Worm (Caenorhabditis elegans) whole organism, early embryonic: ENCODE measurements around the gene T04B8.1.
"Not testable (repeated sequence)": the region's sequence is repeated elsewhere in the genome, so short reads cannot be mapped to it uniquely, and the experiment has no call there.

ENCODE experiments used
- B0310.2 ChIP-seq: sonication (generic microtip); optimal IDR thresholded peaks from 2 replicates; lab custom pipeline; 2016; ENCODE audit warnings: mild to moderate bottlenecking, missing genetic modification characterization, missing compliant biosample characterization
- F13C5.2 ChIP-seq: sonication (generic microtip); optimal IDR thresholded peaks from 2 replicates; lab custom pipeline; 2017; ENCODE audit warnings: mild to moderate bottlenecking, missing genetic modification characterization, inconsistent platforms, missing compliant biosample characterization
- aly-1 ChIP-seq: sonication (generic microtip); optimal IDR thresholded peaks from 2 replicates; lab custom pipeline; 2016; ENCODE audit warnings: missing genetic modification characterization, missing compliant biosample characterization
- ama-1 ChIP-seq: fragments of 150-350 bp; optimal IDR thresholded peaks from 2 replicates; lab custom pipeline; 2014
- ceh-13 ChIP-seq: fragments of 200-800 bp; sonication (Bioruptor generic); optimal IDR thresholded peaks from 2 replicates; lab custom pipeline; 2018; ENCODE audit warnings: mild to moderate bottlenecking, missing genetic modification characterization, missing compliant biosample characterization
- ceh-36 ChIP-seq: sonication (generic microtip); optimal IDR thresholded peaks from 2 replicates; lab custom pipeline; 2016; ENCODE audit warnings: missing genetic modification characterization, inconsistent platforms, missing compliant biosample characterization
- ets-7 ChIP-seq: sonication (generic microtip); optimal IDR thresholded peaks from 2 replicates; lab custom pipeline; 2016; ENCODE audit warnings: missing genotype, missing genetic modification characterization, missing compliant biosample characterization
- flt-1 ChIP-seq: fragments of 200-800 bp; sonication (Bioruptor generic); IDR thresholded peaks from 2 replicates; pipeline ENCODE4 v1.3.6; 2022; ENCODE audit warnings: missing genetic modification characterization, missing compliant biosample characterization
- hmbx-1 ChIP-seq: sonication (generic microtip); optimal IDR thresholded peaks from 2 replicates; lab custom pipeline; 2016; ENCODE audit warnings: mild to moderate bottlenecking, missing genetic modification characterization, missing compliant biosample characterization
- hmg-4 ChIP-seq: fragments of 200-800 bp; sonication (Bioruptor generic); optimal IDR thresholded peaks from 2 replicates; lab custom pipeline; 2018; ENCODE audit warnings: mild to moderate bottlenecking, missing genetic modification characterization, missing compliant biosample characterization
- hnd-1 ChIP-seq: sonication (generic microtip); optimal IDR thresholded peaks from 2 replicates; lab custom pipeline; 2016; ENCODE audit warnings: missing genetic modification characterization, missing compliant biosample characterization
- pes-1 ChIP-seq: fragments of 200-800 bp; sonication (Bioruptor generic); IDR thresholded peaks from 2 replicates; pipeline ENCODE4 v1.3.6; 2022; ENCODE audit warnings: missing genetic modification reagents, missing genetic modification characterization, missing compliant biosample characterization
- scrt-1 ChIP-seq: fragments of 200-800 bp; sonication (Bioruptor generic); IDR thresholded peaks from 2 replicates; pipeline ENCODE4 v1.3.6; 2022; ENCODE audit warnings: missing genetic modification characterization, missing compliant biosample characterization
- sea-1 ChIP-seq: fragments of 200-800 bp; sonication (Bioruptor generic); conservative IDR thresholded peaks from 2 replicates; pipeline ENCODE4 v1.3.6; 2022; ENCODE audit warnings: missing genetic modification characterization, missing compliant biosample characterization
- tbx-11 ChIP-seq: fragments of 200-800 bp; sonication (Bioruptor generic); IDR thresholded peaks from 2 replicates; pipeline ENCODE4 v1.3.6; 2022; ENCODE audit warnings: missing genetic modification characterization, missing compliant biosample characterization
- tbx-37 ChIP-seq: fragments of 200-800 bp; sonication (Bioruptor generic); conservative IDR thresholded peaks from 2 replicates; pipeline ENCODE4 v1.3.6; 2022; ENCODE audit warnings: missing genetic modification reagents, missing genetic modification characterization, missing compliant biosample characterization
- tra-4 ChIP-seq: sonication (generic microtip); optimal IDR thresholded peaks from 2 replicates; lab custom pipeline; 2017; ENCODE audit warnings: missing genetic modification characterization, missing compliant biosample characterization

Gene T04B8.1

ce11 chrII:633984-634383, at the start of gene T04B8.1:
T04B8.1 (plus strand) TSS chrII:634284.
- TF ChIP-seq flt-1 (GFP tag; lab: Robert Waterston, UW) (no peak), aly-1 (tag; lab: Kevin White, UChicago) (no peak), scrt-1 (GFP tag; lab: Robert Waterston, UW) (no peak), F13C5.2 (tag; lab: Kevin White, UChicago) (no peak)

DNA sequence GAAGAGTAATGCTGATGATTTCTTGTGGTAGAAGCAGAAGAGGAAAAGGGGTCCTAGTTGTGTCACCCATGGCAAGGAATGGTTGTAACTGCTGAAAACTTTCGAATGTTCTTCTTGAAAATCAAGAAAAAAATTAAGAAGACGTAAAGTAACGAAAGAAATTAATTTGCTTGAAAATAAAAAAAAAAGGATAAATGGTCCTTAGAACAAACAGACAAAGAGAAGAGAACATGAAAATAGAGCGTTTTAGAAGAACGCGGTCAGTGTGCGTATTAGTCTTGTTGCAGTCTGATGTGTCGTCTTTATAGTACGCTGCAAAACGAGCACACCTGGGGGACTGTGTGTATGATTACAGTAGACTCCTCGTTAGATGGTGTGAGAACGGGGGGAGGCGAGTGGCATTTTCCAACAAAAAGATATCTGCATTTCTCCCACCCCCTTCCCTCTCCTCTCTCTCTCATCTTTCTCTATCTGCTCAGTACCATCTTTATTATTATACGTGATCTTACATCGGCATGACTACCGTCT, 49.7 kb upstream of the T04B8.1 start, which contains the start of the genes W08F4.12 and W08F4.13:
Gene W08F4.12 (minus strand): TSS at position 101 of the 528 bp plus-strand sequence.
Gene W08F4.13 (plus strand): TSS at position 478 of the 528 bp plus-strand sequence.
- TF ChIP-seq ceh-36 (tag; lab: Kevin White, UChicago) (no peak), ama-1 (no peak), F13C5.2 (tag; lab: Kevin White, UChicago) (no peak), hmbx-1 (tag; lab: Kevin White, UChicago) (no peak), sea-1 (GFP tag; lab: Robert Waterston, UW) (no peak), tra-4 (tag; lab: Kevin White, UChicago) (no peak), hmg-4 (GFP tag; lab: Kevin White, UChicago) (no peak), scrt-1 (GFP tag; lab: Robert Waterston, UW) (no peak)

- TF ChIP-seq tbx-11 (no peak), B0310.2 (tag; lab: Kevin White, UChicago) (no peak), tra-4 (tag; lab: Kevin White, UChicago) (no peak), flt-1 (GFP tag; lab: Robert Waterston, UW) (no peak), F13C5.2 (tag; lab: Kevin White, UChicago) (no peak), tbx-37 (GFP tag; lab: Robert Waterston, UW) (no peak), aly-1 (tag; lab: Kevin White, UChicago) (no peak), hnd-1 (no peak), pes-1 (no peak), hmg-4 (GFP tag; lab: Kevin White, UChicago) (no peak), ets-7 (tag; lab: Kevin White, UChicago) (no peak), ceh-36 (tag; lab: Kevin White, UChicago) (no peak), hmbx-1 (tag; lab: Kevin White, UChicago) (no peak), ceh-13 (GFP tag; lab: Kevin White, UChicago) (no peak), ama-1 (no peak), scrt-1 (GFP tag; lab: Robert Waterston, UW) (no peak), sea-1 (GFP tag; lab: Robert Waterston, UW) (no peak)
Measured at ce11 chrII:587533-587932, 46.6 kb upstream of the T04B8.1 start, which contains the start of gene fbxb-34. fbxb-34 (plus strand) TSS chrII:587833.

DNA sequence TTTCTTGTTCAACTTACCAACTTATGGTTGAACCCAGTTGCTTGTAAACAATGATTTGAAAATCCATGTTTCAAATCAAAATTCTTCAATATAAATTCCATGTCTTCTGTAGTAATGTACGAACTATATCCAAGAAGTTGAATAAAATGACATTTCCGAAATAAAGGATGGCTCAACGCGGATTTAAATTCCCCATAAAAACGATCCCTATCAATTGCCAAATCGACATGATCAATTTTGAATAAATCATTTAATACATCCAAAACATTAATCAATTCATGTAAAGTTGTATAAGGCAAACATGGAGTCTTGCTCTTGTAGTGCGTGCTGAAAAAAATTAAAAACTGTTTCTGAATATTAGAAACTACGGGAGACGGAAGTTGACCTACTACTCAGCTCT, 43.0 kb upstream of the T04B8.1 start, which contains the start of gene W08F4.10:
Gene W08F4.10 (minus strand): TSS at position 101 of the 400 bp plus-strand sequence.
- TF ChIP-seq B0310.2 (tag; lab: Kevin White, UChicago) (no peak), flt-1 (GFP tag; lab: Robert Waterston, UW) (no peak), ceh-13 (GFP tag; lab: Kevin White, UChicago) (no peak), ceh-36 (tag; lab: Kevin White, UChicago) (no peak), scrt-1 (GFP tag; lab: Robert Waterston, UW) (no peak), tra-4 (tag; lab: Kevin White, UChicago) (no peak)

DNA sequence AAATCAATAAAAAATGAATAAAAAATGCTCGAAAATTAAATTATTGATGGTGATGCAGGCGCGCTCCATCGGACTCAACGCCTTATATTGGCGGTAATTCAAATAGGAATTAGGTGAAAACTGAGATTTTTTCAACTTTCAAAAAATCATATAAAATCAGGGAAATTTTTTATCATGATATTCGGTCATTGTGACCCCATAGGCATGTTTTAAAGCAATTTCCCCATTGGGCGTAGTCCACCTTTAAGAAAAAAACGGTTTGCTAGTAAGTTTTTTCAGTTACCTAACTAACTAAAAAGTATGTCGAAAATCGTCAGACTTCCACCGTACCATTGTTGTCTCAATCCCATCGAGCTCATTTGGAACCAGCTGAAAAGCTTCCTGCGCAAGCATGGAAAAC, 40.9 kb upstream of the T04B8.1 start, which contains the start of gene W08F4.1:
Gene W08F4.1 (plus strand): TSS at position 301 of the 400 bp plus-strand sequence.
- not testable (repeated sequence) for TF ChIP-seq hnd-1; sea-1 (GFP tag; lab: Robert Waterston, UW); ama-1

DNA sequence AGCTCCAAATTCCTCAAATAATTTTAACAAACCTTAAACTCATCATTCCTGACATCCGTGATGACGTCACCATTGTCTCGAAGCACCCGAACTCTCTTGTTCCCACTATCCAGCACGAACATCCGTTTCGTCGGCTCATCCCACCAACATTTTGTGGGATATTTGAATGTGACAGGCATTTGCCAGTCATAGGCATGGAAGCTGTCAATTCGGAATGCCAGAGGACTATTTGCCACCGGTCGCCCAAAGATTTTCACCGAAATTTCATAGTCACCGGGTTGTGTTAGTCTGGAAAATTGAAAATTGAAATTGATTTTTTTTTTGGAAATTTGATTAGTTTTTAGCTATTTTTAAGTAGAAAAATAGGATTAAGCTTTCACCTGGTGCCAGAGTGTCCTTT, 37.4 kb upstream of the T04B8.1 start:
- TF ChIP-seq hmg-4 (GFP tag; lab: Kevin White, UChicago): no peak
- TF ChIP-seq ama-1: no peak
- no peak for TF ChIP-seq hmbx-1 (tag; lab: Kevin White, UChicago)
- TF ChIP-seq scrt-1 (GFP tag; lab: Robert Waterston, UW): no peak
- no peak for TF ChIP-seq flt-1 (GFP tag; lab: Robert Waterston, UW)
- no peak for TF ChIP-seq pes-1
- TF ChIP-seq hnd-1: no peak
- TF ChIP-seq sea-1 (GFP tag; lab: Robert Waterston, UW): no peak
- TF ChIP-seq ceh-13 (GFP tag; lab: Kevin White, UChicago): no peak
- TF ChIP-seq tra-4 (tag; lab: Kevin White, UChicago): no peak
- TF ChIP-seq ets-7 (tag; lab: Kevin White, UChicago): no peak
- no peak for TF ChIP-seq tbx-37 (GFP tag; lab: Robert Waterston, UW)
- TF ChIP-seq B0310.2 (tag; lab: Kevin White, UChicago): no peak
- TF ChIP-seq aly-1 (tag; lab: Kevin White, UChicago): no peak
- TF ChIP-seq F13C5.2 (tag; lab: Kevin White, UChicago): no peak
- no peak for TF ChIP-seq tbx-11
- TF ChIP-seq ceh-36 (tag; lab: Kevin White, UChicago): no peak

ce11 chrII:601305-601704, 32.8 kb upstream of the T04B8.1 start:
- TF ChIP-seq ets-7 (tag; lab: Kevin White, UChicago): no peak
- TF ChIP-seq hmbx-1 (tag; lab: Kevin White, UChicago): no peak
- TF ChIP-seq tbx-37 (GFP tag; lab: Robert Waterston, UW): no peak
- no peak for TF ChIP-seq ama-1
- no peak for TF ChIP-seq ceh-36 (tag; lab: Kevin White, UChicago)
- no peak for TF ChIP-seq tbx-11
- TF ChIP-seq ceh-13 (GFP tag; lab: Kevin White, UChicago): no peak
- TF ChIP-seq B0310.2 (tag; lab: Kevin White, UChicago): no peak
- no peak for TF ChIP-seq tra-4 (tag; lab: Kevin White, UChicago)
